Worm (Caenorhabditis elegans): ENCODE data around the gene twk-45.

DNA sequence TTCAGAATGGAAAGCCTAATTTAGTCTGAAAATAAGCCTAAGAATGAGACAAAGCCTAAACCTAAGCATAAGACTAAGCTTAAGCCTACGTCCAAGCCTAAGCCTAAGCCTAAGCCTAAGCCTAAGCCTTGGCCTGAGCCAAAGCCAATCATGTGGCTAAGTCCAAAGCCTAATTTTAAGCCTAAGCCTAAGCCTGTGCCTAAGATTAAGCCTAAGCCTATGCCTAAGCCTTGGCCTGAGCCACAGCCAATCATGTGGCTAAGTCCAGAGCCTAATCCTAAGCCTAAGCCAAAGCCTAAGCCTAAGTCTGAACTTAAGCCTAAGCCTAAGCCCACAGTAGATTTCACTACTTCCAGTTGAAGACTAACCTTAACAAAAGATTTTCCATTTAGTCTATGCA, 44.2 kb downstream of the twk-45 start:
- TF ChIP-seq pqm-1 (tag; optimal IDR thresholded peaks at IDR 0.05), result no peak
- TF ChIP-seq dmd-4 (tag; optimal IDR thresholded peaks at IDR 0.05; ENCODE audit: borderline replicate concordance), result no peak
- no peak for TF ChIP-seq gmeb-2 (tag; optimal IDR thresholded peaks at IDR 0.05)
- no peak for TF ChIP-seq tbx-2 (tag; optimal IDR thresholded peaks at IDR 0.05)
- no peak for TF ChIP-seq elt-2 (tag; optimal IDR thresholded peaks at IDR 0.05)
- no peak for TF ChIP-seq pax-1 (tag; optimal IDR thresholded peaks at IDR 0.05)
- TF ChIP-seq rnt-1 (tag; optimal IDR thresholded peaks at IDR 0.05), result no peak
- no peak for TF ChIP-seq ahr-1 (tag; optimal IDR thresholded peaks at IDR 0.05)
- no peak for TF ChIP-seq lim-6 (tag; optimal IDR thresholded peaks at IDR 0.05)
- no peak for TF ChIP-seq pag-3 (tag; optimal IDR thresholded peaks at IDR 0.05; ENCODE audit: borderline replicate concordance)
